Worm (Caenorhabditis elegans) whole organism, young adult: ENCODE measurements around the gene pcrg-1.
A peak's percentile ranks its signal among the peaks of the same experiment; 100 is the strongest.

ENCODE experiments used
- F33H1.4 ChIP-seq: fragments of 200-800 bp; sonication (Bioruptor generic); IDR thresholded peaks from 2 replicates; pipeline ENCODE4 v1.3.6; 2022; ENCODE audit warnings: missing genetic modification reagents, missing genetic modification characterization, missing compliant biosample characterization
- F49E8.2 ChIP-seq: sonication (generic microtip); optimal IDR thresholded peaks from 3 replicates; lab custom pipeline; 2017; ENCODE audit warnings: missing genetic modification characterization, mild to moderate bottlenecking, missing compliant biosample characterization, antibody characterized with exemption, moderate library complexity; ENCODE audit not compliant: insufficient read depth
- F57C9.4 ChIP-seq: sonication (generic microtip); optimal IDR thresholded peaks from 2 replicates; lab custom pipeline; 2017; ENCODE audit warnings: mild to moderate bottlenecking, missing genetic modification characterization, missing compliant biosample characterization
- K11D2.4 ChIP-seq: fragments of 200-800 bp; sonication (Bioruptor generic); IDR thresholded peaks from 2 replicates; pipeline ENCODE4 v1.3.6; 2022; ENCODE audit warnings: missing genetic modification reagents, missing genetic modification characterization, missing compliant biosample characterization
- K12H6.12 ChIP-seq: fragments of 200-800 bp; sonication (Bioruptor generic); optimal IDR thresholded peaks from 2 replicates; lab custom pipeline; 2018; ENCODE audit warnings: mild to moderate bottlenecking, missing genetic modification characterization, missing compliant biosample characterization
- T07F8.4 ChIP-seq: sonication (generic microtip); optimal IDR thresholded peaks from 2 replicates; lab custom pipeline; 2016; ENCODE audit warnings: mild to moderate bottlenecking, missing genetic modification characterization, moderate library complexity, missing compliant biosample characterization
- T26A5.8 ChIP-seq: sonication (generic microtip); optimal IDR thresholded peaks from 2 replicates; lab custom pipeline; 2016; ENCODE audit warnings: missing genetic modification characterization, missing compliant biosample characterization
- Y53F4B.3 ChIP-seq: fragments of 200-800 bp; sonication (Bioruptor generic); IDR thresholded peaks from 2 replicates; pipeline ENCODE4 v1.3.6; 2022; ENCODE audit warnings: missing genetic modification reagents, missing genetic modification characterization, missing compliant biosample characterization
- Y67H2A.10 ChIP-seq: fragments of 200-800 bp; sonication (Bioruptor generic); conservative IDR thresholded peaks from 2 replicates; pipeline ENCODE4 v1.3.6; 2022; ENCODE audit warnings: missing genetic modification reagents, missing genetic modification characterization, missing compliant biosample characterization
- Y95B8A.8 ChIP-seq: fragments of 200-800 bp; sonication (Bioruptor generic); IDR thresholded peaks from 2 replicates; pipeline ENCODE4 v1.3.6; 2022; ENCODE audit warnings: missing genetic modification reagents, missing genetic modification characterization, missing compliant biosample characterization
- ZK185.1 ChIP-seq: sonication (generic microtip); optimal IDR thresholded peaks from 2 replicates; lab custom pipeline; 2016; ENCODE audit warnings: mild to moderate bottlenecking, missing genetic modification characterization, missing compliant biosample characterization; ENCODE audit not compliant: poor library complexity, severe bottlenecking
- bed-1 ChIP-seq: fragments of 200-800 bp; sonication (Bioruptor generic); IDR thresholded peaks from 2 replicates; pipeline ENCODE4 v1.3.6; 2022; ENCODE audit warnings: missing genetic modification reagents, missing genetic modification characterization, missing compliant biosample characterization
- cebp-1 ChIP-seq, 2 experiments: fragments of 200-800 bp in 1 of 2; sonication (Bioruptor generic) in 1 of 2; sonication (generic microtip) in 1 of 2; IDR thresholded peaks in 1 of 2; optimal IDR thresholded peaks in 1 of 2; 2 replicates each; pipeline versions ENCODE4 v1.3.6 to Lab custom; 2017 to 2022; ENCODE audit warnings: missing compliant biosample characterization in 2 of 2, missing genetic modification characterization in 2 of 2, mild to moderate bottlenecking in 1 of 2, missing genetic modification reagents in 1 of 2, moderate library complexity in 1 of 2
- cebp-2 ChIP-seq: fragments of 200-800 bp; sonication (Bioruptor generic); IDR thresholded peaks from 2 replicates; pipeline ENCODE4 v1.3.6; 2022; ENCODE audit warnings: missing genetic modification characterization, missing compliant biosample characterization
- ceh-40 ChIP-seq: fragments of 200-800 bp; sonication (Bioruptor generic); IDR thresholded peaks from 2 replicates; pipeline ENCODE4 v1.3.6; 2022; ENCODE audit warnings: missing genetic modification characterization, missing compliant biosample characterization
- chd-7 ChIP-seq: sonication (generic microtip); optimal IDR thresholded peaks from 2 replicates; lab custom pipeline; 2016; ENCODE audit warnings: mild to moderate bottlenecking, missing genetic modification characterization, moderate library complexity, missing compliant biosample characterization
- die-1 ChIP-seq: sonication (generic microtip); optimal IDR thresholded peaks from 2 replicates; lab custom pipeline; 2016; ENCODE audit warnings: missing genotype, mild to moderate bottlenecking, missing genetic modification characterization, missing compliant biosample characterization
- dpl-1 ChIP-seq: fragments of 150-350 bp; optimal IDR thresholded peaks from 2 replicates; lab custom pipeline; 2014; ENCODE audit warnings: missing biosample characterization, missing genetic modification reagents, missing genetic modification characterization
- ekl-4 ChIP-seq: fragments of 200-800 bp; sonication (Bioruptor generic); IDR thresholded peaks from 2 replicates; pipeline ENCODE4 v1.3.6; 2022; ENCODE audit warnings: missing genetic modification reagents, missing genetic modification characterization, missing compliant biosample characterization
- ets-4 ChIP-seq: fragments of 200-800 bp; sonication (Bioruptor generic); optimal IDR thresholded peaks from 2 replicates; lab custom pipeline; 2018; ENCODE audit warnings: mild to moderate bottlenecking, missing genetic modification characterization, missing compliant biosample characterization
- hrde-1 ChIP-seq: sonication (generic microtip); optimal IDR thresholded peaks from 2 replicates; lab custom pipeline; 2016; ENCODE audit warnings: missing genetic modification characterization, mild to moderate bottlenecking, missing compliant biosample characterization, moderate library complexity, missing genotype, missing genetic modification reagents, borderline replicate concordance
- hsf-1 ChIP-seq: fragments of 200-800 bp; sonication (Bioruptor generic); IDR thresholded peaks from 2 replicates; pipeline ENCODE4 v1.3.6; 2022; ENCODE audit warnings: missing genetic modification reagents, missing genetic modification characterization, missing compliant biosample characterization
- let-607 ChIP-seq, 2 experiments: fragments of 200-800 bp in 1 of 2; sonication (Bioruptor generic) in 1 of 2; sonication (generic microtip) in 1 of 2; optimal IDR thresholded peaks; 2 replicates each; lab custom pipeline; 2016 to 2018; ENCODE audit warnings: mild to moderate bottlenecking in 2 of 2, missing compliant biosample characterization in 2 of 2, missing genetic modification characterization in 2 of 2, moderate library complexity in 2 of 2, missing genotype in 1 of 2
- madf-3 ChIP-seq: fragments of 200-800 bp; sonication (Bioruptor generic); IDR thresholded peaks from 2 replicates; pipeline ENCODE4 v1.3.6; 2022; ENCODE audit warnings: missing genetic modification reagents, missing genetic modification characterization, missing compliant biosample characterization
- madf-6 ChIP-seq: fragments of 200-800 bp; sonication (Bioruptor generic); IDR thresholded peaks from 2 replicates; pipeline ENCODE4 v1.3.6; 2022; ENCODE audit warnings: missing genetic modification reagents, missing genetic modification characterization, missing compliant biosample characterization
- nhr-27 ChIP-seq: fragments of 200-800 bp; sonication (Bioruptor generic); optimal IDR thresholded peaks from 2 replicates; lab custom pipeline; 2018; ENCODE audit warnings: mild to moderate bottlenecking, missing genetic modification characterization, moderate library complexity, missing compliant biosample characterization
- nhr-80 ChIP-seq: sonication (generic microtip); optimal IDR thresholded peaks from 2 replicates; lab custom pipeline; 2016; ENCODE audit warnings: missing genetic modification characterization, missing compliant biosample characterization
- pbrm-1 ChIP-seq: fragments of 200-800 bp; sonication (Bioruptor generic); IDR thresholded peaks from 2 replicates; pipeline ENCODE4 v1.3.6; 2022; ENCODE audit warnings: missing genetic modification reagents, missing genetic modification characterization, missing compliant biosample characterization
- rpc-1 ChIP-seq, 2 experiments: fragments of 150-350 bp in 1 of 2; sonication (generic microtip) in 1 of 2; optimal IDR thresholded peaks; 2 replicates each; lab custom pipeline; 2014 to 2018; ENCODE audit warnings: missing biosample characterization in 1 of 2, missing genetic modification characterization in 1 of 2, missing genetic modification reagents in 1 of 2, missing genotype in 1 of 2
- snpc-1.1 ChIP-seq: sonication (generic microtip); optimal IDR thresholded peaks from 2 replicates; lab custom pipeline; 2017; ENCODE audit warnings: missing genetic modification characterization, mild to moderate bottlenecking, missing compliant biosample characterization, antibody characterized with exemption, moderate library complexity, missing genotype, missing genetic modification reagents; ENCODE audit not compliant: insufficient read depth
- snpc-4 ChIP-seq, 5 experiments: fragments of 150-350 bp in 1 of 5; sonication (generic microtip) in 4 of 5; optimal IDR thresholded peaks; 2 replicates each; lab custom pipeline; 2014 to 2018; ENCODE audit warnings: missing genetic modification characterization in 5 of 5, missing biosample characterization in 3 of 5, antibody characterized with exemption in 2 of 5, mild to moderate bottlenecking in 2 of 5, missing compliant biosample characterization in 2 of 5, missing genotype in 2 of 5, moderate library complexity in 2 of 5, missing genetic modification reagents in 1 of 5
- somi-1 ChIP-seq: fragments of 200-800 bp; sonication (Bioruptor generic); optimal IDR thresholded peaks from 2 replicates; lab custom pipeline; 2018; ENCODE audit warnings: mild to moderate bottlenecking, missing genetic modification characterization, missing compliant biosample characterization
- tlf-1 ChIP-seq: fragments of 200-800 bp; sonication (Bioruptor generic); optimal IDR thresholded peaks from 2 replicates; lab custom pipeline; 2018; ENCODE audit warnings: mild to moderate bottlenecking, missing genetic modification characterization, missing compliant biosample characterization
- xnd-1 ChIP-seq: sonication (generic microtip); optimal IDR thresholded peaks from 2 replicates; lab custom pipeline; 2016; ENCODE audit warnings: missing genotype, missing genetic modification reagents, missing genetic modification characterization, missing compliant biosample characterization
- zim-3 ChIP-seq: sonication (generic microtip); optimal IDR thresholded peaks from 2 replicates; lab custom pipeline; 2017; ENCODE audit warnings: mild to moderate bottlenecking, missing genetic modification characterization, moderate library complexity, missing compliant biosample characterization

Gene pcrg-1

DNA sequence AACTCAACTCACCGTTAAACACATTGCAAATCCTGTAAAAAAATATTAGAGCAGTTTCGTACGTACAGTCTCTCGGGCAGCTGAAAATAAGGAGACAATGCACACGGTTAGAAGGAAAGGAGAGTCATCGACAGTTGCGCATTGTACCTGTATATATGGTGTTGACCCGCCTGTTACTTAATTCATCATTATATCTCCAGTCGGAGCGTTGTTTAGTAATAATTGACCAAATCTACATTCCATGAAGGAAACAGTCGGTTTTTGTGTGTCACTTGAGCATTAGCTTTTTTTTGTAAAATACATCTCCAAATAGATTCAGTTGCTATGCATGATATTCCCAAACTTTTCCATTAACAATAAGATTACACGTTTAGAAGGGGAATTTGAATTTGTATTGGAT, 38.8 kb upstream of the pcrg-1 start, which contains the start of gene C27H5.12:
C27H5.12 (minus strand) TSS at position 101 of the 400 bp plus-strand sequence.
- TF ChIP-seq rpc-1 (optimal IDR thresholded peaks at IDR 0.05; lab: Kevin White, UChicago) (no peak), rpc-1 (tag; optimal IDR thresholded peaks at IDR 0.05; lab: Kevin White, UChicago) (no peak), chd-7 (no peak), hsf-1 (GFP tag; lab: Robert Waterston, UW) (no peak), F49E8.2 (tag; lab: Kevin White, UChicago) (no peak), xnd-1 (no peak), madf-6 (no peak), ZK185.1 (tag; lab: Kevin White, UChicago) (no peak), ekl-4 (GFP tag; lab: Robert Waterston, UW) (no peak)

DNA sequence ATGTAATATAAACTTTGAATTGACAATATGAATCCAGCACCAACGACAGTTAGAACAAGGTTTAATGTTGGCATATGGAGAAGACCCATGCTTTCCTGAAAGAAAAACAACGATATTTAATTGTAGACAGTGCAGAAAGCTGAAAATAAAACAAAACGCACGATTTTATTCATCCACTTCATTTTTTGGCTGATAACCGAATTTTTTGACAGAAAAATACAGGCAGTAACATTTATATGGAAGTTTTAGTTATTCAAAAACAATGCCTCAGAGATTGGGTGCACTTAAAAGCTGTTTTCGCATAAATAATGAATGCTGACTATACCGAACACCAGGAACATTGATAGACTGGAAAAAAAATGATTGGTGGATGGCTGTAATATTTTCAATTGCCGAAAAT, 34.6 kb upstream of the pcrg-1 start, which contains the start of gene mfsd-13.2:
mfsd-13.2 (minus strand) TSS at position 101 of the 400 bp plus-strand sequence.
- TF ChIP-seq dpl-1 (GFP tag; lab: Kevin White, UChicago) (no peak), cebp-1 (GFP tag; IDR thresholded peaks at IDR 0.05; lab: Robert Waterston, UW) (no peak), cebp-1 (tag; optimal IDR thresholded peaks at IDR 0.05; lab: Kevin White, UChicago) (no peak), zim-3 (no peak), Y53F4B.3 (GFP tag; lab: Robert Waterston, UW) (no peak), snpc-1.1 (tag; lab: Kevin White, UChicago) (no peak), hrde-1 (tag; lab: Kevin White, UChicago) (no peak), pbrm-1 (no peak), tlf-1 (GFP tag; lab: Kevin White, UChicago) (no peak), nhr-27 (tag; lab: Kevin White, UChicago) (no peak)

DNA sequence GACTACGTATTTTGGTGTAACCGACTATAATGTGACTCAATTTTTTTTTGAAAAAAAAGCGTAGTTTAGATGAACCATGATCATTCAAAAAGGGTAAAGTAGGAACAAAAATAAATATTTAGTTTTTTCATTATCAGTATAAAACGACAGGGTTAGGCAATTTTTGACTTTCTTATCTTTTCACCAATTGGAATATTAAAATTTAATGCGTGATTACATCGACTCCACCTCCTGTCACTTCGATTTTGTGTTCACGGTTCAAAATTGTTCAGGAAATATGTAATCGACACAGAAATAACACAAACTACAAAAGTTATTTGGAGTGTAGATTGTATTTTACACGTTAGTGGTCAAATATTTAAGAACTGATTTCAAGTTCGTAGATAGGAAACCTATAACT, 33.6 kb upstream of the pcrg-1 start:
- no peak for TF ChIP-seq F33H1.4 (GFP tag; lab: Robert Waterston, UW)
- TF ChIP-seq let-607 (tag; optimal IDR thresholded peaks at IDR 0.05; lab: Kevin White, UChicago) = peak in 1 of 2 experiments; percentile 3
- no peak for TF ChIP-seq T26A5.8 (tag; lab: Kevin White, UChicago)
- no peak for TF ChIP-seq bed-1
- no peak for TF ChIP-seq K12H6.12 (tag; lab: Kevin White, UChicago)
- TF ChIP-seq K11D2.4 (GFP tag; lab: Robert Waterston, UW) = no peak
- TF ChIP-seq Y67H2A.10 (GFP tag; lab: Robert Waterston, UW) = no peak
- no peak for TF ChIP-seq snpc-1.1 (tag; lab: Kevin White, UChicago)
- TF ChIP-seq ekl-4 (GFP tag; lab: Robert Waterston, UW) = no peak
- no peak for TF ChIP-seq tlf-1 (GFP tag; lab: Kevin White, UChicago)
- TF ChIP-seq T07F8.4 = no peak
- peak; percentile 76 for TF ChIP-seq nhr-80
- no peak for TF ChIP-seq hrde-1 (tag; lab: Kevin White, UChicago)

DNA sequence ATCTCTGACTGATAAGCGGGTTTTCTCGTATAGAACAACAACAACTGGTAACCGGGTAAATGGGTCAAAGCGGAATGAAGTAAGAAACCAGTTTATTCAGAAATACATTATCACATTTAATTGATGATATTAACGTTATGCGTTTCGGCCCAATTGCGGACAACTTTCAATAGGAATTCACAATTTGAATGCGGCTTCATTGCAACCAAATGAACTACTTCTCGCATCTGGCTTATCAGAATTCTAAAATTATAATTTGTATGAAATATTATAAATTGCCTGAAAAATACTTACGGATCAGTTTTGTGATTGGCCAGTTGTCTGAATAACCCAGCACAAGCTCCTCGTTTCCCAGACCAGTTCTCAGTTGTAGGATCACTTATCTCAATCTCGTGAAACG, 31.6 kb upstream of the pcrg-1 start, which contains the start of gene col-36:
col-36 (minus strand) TSS at position 101 of the 400 bp plus-strand sequence.
- TF ChIP-seq somi-1 (GFP tag; lab: Kevin White, UChicago) (no peak), madf-3 (GFP tag; lab: Robert Waterston, UW) (no peak), die-1 (tag; lab: Kevin White, UChicago) (no peak), ets-4 (GFP tag; lab: Kevin White, UChicago) (no peak), ceh-40 (GFP tag; lab: Robert Waterston, UW) (no peak), cebp-2 (GFP tag; lab: Robert Waterston, UW) (no peak), Y95B8A.8 (no peak), snpc-4 (GFP tag; optimal IDR thresholded peaks at IDR 0.05; lab: Kevin White, UChicago) (no peak), snpc-4 (tag; optimal IDR thresholded peaks at IDR 0.05; lab: Kevin White, UChicago) (no peak), F57C9.4 (tag; lab: Kevin White, UChicago) (no peak), pbrm-1 (no peak), xnd-1 (no peak)
